Worm (Caenorhabditis elegans): ENCODE results near the gene str-43.
A peak's percentile ranks its signal among the peaks of the same experiment; 100 is the strongest.
"Not testable (repeated sequence)": the region's sequence is repeated elsewhere in the genome, so short reads cannot be mapped to it uniquely, and the experiment has no call there.

str-43 gene

ce11 chrV:15773141-15773540 is 21.2 kb upstream of the str-43 start, which contains the start of gene nhr-60:
Gene nhr-60 (minus strand): TSS chrV:15773241.
- TF ChIP-seq daf-12 (tag; optimal IDR thresholded peaks at IDR 0.05) (no peak), saeg-2 (GFP tag; IDR thresholded peaks at IDR 0.05) (no peak), fkh-10 (GFP tag; optimal IDR thresholded peaks at IDR 0.05) (no peak), ZK337.2 (GFP tag; IDR thresholded peaks at IDR 0.05) (no peak), lir-3 (tag; optimal IDR thresholded peaks at IDR 0.05) (no peak), madf-5 (GFP tag; IDR thresholded peaks at IDR 0.05) (no peak), lin-1 (GFP tag; IDR thresholded peaks at IDR 0.05) (no peak), snpc-1.2 (GFP tag; IDR thresholded peaks at IDR 0.05) (no peak), ztf-7 (tag; optimal IDR thresholded peaks at IDR 0.05) (no peak), lin-39 (tag; optimal IDR thresholded peaks at IDR 0.05) (no peak), F37D6.2 (tag; optimal IDR thresholded peaks at IDR 0.05) (no peak), jun-1 (tag; optimal IDR thresholded peaks at IDR 0.05) (no peak), ceh-44 (GFP tag; IDR thresholded peaks at IDR 0.05) (no peak), Y5F2A.4 (GFP tag; optimal IDR thresholded peaks at IDR 0.05) (no peak), F10B5.3 (tag; optimal IDR thresholded peaks at IDR 0.05) (no peak), ZK546.5 (tag; optimal IDR thresholded peaks at IDR 0.05) (no peak), lim-7 (GFP tag; IDR thresholded peaks at IDR 0.05) (no peak), hlh-30 (tag; optimal IDR thresholded peaks at IDR 0.05; ENCODE audit: insufficient read depth) (no peak), nhr-76 (tag; optimal IDR thresholded peaks at IDR 0.05) (no peak), ceh-32 (tag; optimal IDR thresholded peaks at IDR 0.05; ENCODE audit: poor library complexity) (no peak)

- peak; percentile 56 for TF ChIP-seq unc-130 (GFP tag; optimal IDR thresholded peaks at IDR 0.05)
- no peak for TF ChIP-seq nhr-6 (tag; optimal IDR thresholded peaks at IDR 0.05)
Measured at ce11 chrV:15769072-15769471, 17.1 kb upstream of the str-43 start, which contains the start of gene F57A10.4. Gene F57A10.4 (plus strand): TSS chrV:15769438.

ce11 chrV:15767385-15767784 is 15.4 kb upstream of the str-43 start:
- TF ChIP-seq php-3 (GFP tag; IDR thresholded peaks at IDR 0.05): peak; percentile 72
- peak; percentile 95 for TF ChIP-seq lim-7 (GFP tag; IDR thresholded peaks at IDR 0.05)
- peak; percentile 75 for TF ChIP-seq Y48G9A.11 (GFP tag; IDR thresholded peaks at IDR 0.05)
- TF ChIP-seq ceh-44 (GFP tag; IDR thresholded peaks at IDR 0.05): peak; percentile 68; the same call in 1 of the 2 replicates
- TF ChIP-seq arid-1 (GFP tag; conservative IDR thresholded peaks at IDR 0.05): peak; percentile 89
- TF ChIP-seq D1046.2 (GFP tag; IDR thresholded peaks at IDR 0.05): peak; percentile 81
- TF ChIP-seq nhr-42 (GFP tag; IDR thresholded peaks at IDR 0.05): peak; percentile 66
- TF ChIP-seq ZK337.2 (GFP tag; IDR thresholded peaks at IDR 0.05): 0 out of 2 replicates have a peak, but pooled peaks have one; percentile 13
- peak; percentile 80 for TF ChIP-seq mdt-29 (GFP tag; IDR thresholded peaks at IDR 0.05)
- TF ChIP-seq snpc-1.2 (GFP tag; IDR thresholded peaks at IDR 0.05): peak; percentile 86
- TF ChIP-seq dmd-8 (GFP tag; IDR thresholded peaks at IDR 0.05): peak; percentile 94
- peak; percentile 71; the same call in 1 of the 2 replicates for TF ChIP-seq Y105C5A.15 (GFP tag; IDR thresholded peaks at IDR 0.05)
- peak; percentile 45; the same call in 1 of the 2 replicates for TF ChIP-seq madf-9 (GFP tag; conservative IDR thresholded peaks at IDR 0.05)
- TF ChIP-seq F49E8.2 (tag; optimal IDR thresholded peaks at IDR 0.05; ENCODE audit: borderline replicate concordance): peak; percentile 12
- TF ChIP-seq dmd-9 (GFP tag; IDR thresholded peaks at IDR 0.05): 0 out of 2 replicates have a peak, but pooled peaks have one; percentile 53
- TF ChIP-seq egl-43 (GFP tag; IDR thresholded peaks at IDR 0.05): peak; percentile 92
- TF ChIP-seq nhr-41 (GFP tag; IDR thresholded peaks at IDR 0.05): peak; percentile 85
- peak; percentile 55 for TF ChIP-seq set-16 (GFP tag; IDR thresholded peaks at IDR 0.05)
- peak; percentile 77 for TF ChIP-seq vab-7 (GFP tag; IDR thresholded peaks at IDR 0.05)
- peak; percentile 64; the same call in 1 of the 2 replicates for TF ChIP-seq daf-8 (GFP tag; IDR thresholded peaks at IDR 0.05)
- TF ChIP-seq Y75B8A.6 (GFP tag; IDR thresholded peaks at IDR 0.05): peak; percentile 78; the same call in 1 of the 2 replicates
- TF ChIP-seq F26F4.8 (GFP tag; conservative IDR thresholded peaks at IDR 0.05): peak; percentile 95
- TF ChIP-seq ceh-20 (GFP tag; IDR thresholded peaks at IDR 0.05): peak; percentile 52; the same call in 1 of the 2 replicates
- peak; percentile 68; the same call in 1 of the 2 replicates for TF ChIP-seq saeg-2 (GFP tag; IDR thresholded peaks at IDR 0.05)
- TF ChIP-seq T26A8.4 (GFP tag; IDR thresholded peaks at IDR 0.05): peak; percentile 64; the same call in 1 of the 2 replicates
- peak; percentile 82 for TF ChIP-seq lin-38 (GFP tag; IDR thresholded peaks at IDR 0.05)
- peak; percentile 27; the same call in 1 of the 2 replicates for TF ChIP-seq lin-29 (GFP tag; IDR thresholded peaks at IDR 0.05)
- TF ChIP-seq lin-1 (GFP tag; IDR thresholded peaks at IDR 0.05): peak; percentile 66; the same call in 1 of the 2 replicates
- TF ChIP-seq pha-4 (GFP tag; IDR thresholded peaks at IDR 0.05): peak; percentile 84
- TF ChIP-seq pha-4 (tag; optimal IDR thresholded peaks at IDR 0.05): not testable (repeated sequence)
- TF ChIP-seq F44E2.7 (GFP tag; IDR thresholded peaks at IDR 0.05): peak; percentile 71; the same call in 1 of the 2 replicates

All from whole organism, L4 larva.